Fruit fly (Drosophila melanogaster) whole organism, embryonic: ENCODE data around the gene tHMG1.
A peak's percentile ranks its signal among the peaks of the same experiment; 100 is the strongest.

Experiments used
- Atf3 ChIP-seq: fragments of 200-800 bp; sonication (Bioruptor generic); optimal IDR thresholded peaks from 3 replicates; lab custom pipeline; 2016; ENCODE audit warnings: missing biosample characterization, missing genetic modification characterization
- B-H2 ChIP-seq: fragments of 200-800 bp; sonication (Bioruptor generic); optimal IDR thresholded peaks from 2 replicates; lab custom pipeline; 2018; ENCODE audit warnings: missing biosample characterization, mild to moderate bottlenecking, missing genetic modification characterization
- BEAF-32 ChIP-seq: fragments of 200-800 bp; sonication (Bioruptor generic); optimal IDR thresholded peaks from 3 replicates; lab custom pipeline; 2017; ENCODE audit warnings: missing biosample characterization, missing genetic modification characterization, mild to moderate bottlenecking, moderate library complexity, missing genetic modification reagents
- BtbVII ChIP-seq: fragments of 200-800 bp; sonication (Bioruptor generic); optimal IDR thresholded peaks from 3 replicates; lab custom pipeline; 2017; ENCODE audit warnings: missing biosample characterization, mild to moderate bottlenecking, missing genetic modification characterization
- C15 ChIP-seq: fragments of 200-800 bp; sonication (Bioruptor generic); IDR thresholded peaks from 3 replicates; pipeline ENCODE4 v1.3.6; 2022; ENCODE audit warnings: missing biosample characterization, missing genetic modification characterization
- CG10267 ChIP-seq: fragments of 200-800 bp; sonication (Bioruptor generic); optimal IDR thresholded peaks from 2 replicates; lab custom pipeline; 2018; ENCODE audit warnings: missing biosample characterization, mild to moderate bottlenecking, missing genetic modification characterization, moderate library complexity
- CG10565 ChIP-seq: fragments of 200-800 bp; sonication (Bioruptor generic); optimal IDR thresholded peaks from 3 replicates; lab custom pipeline; 2016; ENCODE audit warnings: missing biosample characterization, mild to moderate bottlenecking, missing genetic modification characterization
- CG12104 ChIP-seq: fragments of 200-800 bp; sonication (Bioruptor generic); optimal IDR thresholded peaks from 3 replicates; lab custom pipeline; 2016; ENCODE audit warnings: missing biosample characterization, missing genetic modification characterization
- CG12219 ChIP-seq: fragments of 200-800 bp; sonication (Bioruptor generic); optimal IDR thresholded peaks from 3 replicates; lab custom pipeline; 2018; ENCODE audit warnings: missing biosample characterization, mild to moderate bottlenecking, missing genetic modification characterization
- CG14710 ChIP-seq: fragments of 200-800 bp; sonication (Bioruptor generic); optimal IDR thresholded peaks from 3 replicates; lab custom pipeline; 2019; ENCODE audit warnings: missing biosample characterization, mild to moderate bottlenecking, missing genetic modification characterization, moderate library complexity
- CG15011 ChIP-seq: fragments of 200-800 bp; sonication (Bioruptor generic); optimal IDR thresholded peaks from 3 replicates; lab custom pipeline; 2018; ENCODE audit warnings: missing biosample characterization, mild to moderate bottlenecking, missing genetic modification characterization
- CG1603 ChIP-seq: fragments of 200-800 bp; sonication (Bioruptor generic); optimal IDR thresholded peaks from 2 replicates; lab custom pipeline; 2019; ENCODE audit warnings: missing biosample characterization, mild to moderate bottlenecking, missing genetic modification characterization, moderate library complexity
- CG17385 ChIP-seq: fragments of 200-800 bp; sonication (Bioruptor generic); optimal IDR thresholded peaks from 3 replicates; lab custom pipeline; 2018; ENCODE audit warnings: missing biosample characterization, mild to moderate bottlenecking, missing genetic modification characterization
- CG17829 ChIP-seq: fragments of 200-800 bp; optimal IDR thresholded peaks from 2 replicates; lab custom pipeline; 2019; ENCODE audit warnings: missing biosample characterization, mild to moderate bottlenecking, missing genetic modification characterization, moderate library complexity
- CG2678 ChIP-seq: fragments of 200-800 bp; sonication (Bioruptor generic); optimal IDR thresholded peaks from 3 replicates; lab custom pipeline; 2019; ENCODE audit warnings: missing biosample characterization, mild to moderate bottlenecking, missing genetic modification characterization, moderate library complexity
- CG2712 ChIP-seq: fragments of 200-800 bp; optimal IDR thresholded peaks from 3 replicates; lab custom pipeline; 2019; ENCODE audit warnings: missing biosample characterization, mild to moderate bottlenecking, missing genetic modification characterization, moderate library complexity
- CG30020 ChIP-seq: fragments of 200-800 bp; optimal IDR thresholded peaks from 2 replicates; lab custom pipeline; 2019; ENCODE audit warnings: missing biosample characterization, mild to moderate bottlenecking, missing genetic modification characterization, moderate library complexity
- CG30403 ChIP-seq: fragments of 200-800 bp; sonication (Bioruptor generic); optimal IDR thresholded peaks from 3 replicates; lab custom pipeline; 2016; ENCODE audit warnings: missing biosample characterization, missing genetic modification characterization
- CG31388 ChIP-seq: fragments of 200-800 bp; sonication (Bioruptor generic); optimal IDR thresholded peaks from 2 replicates; lab custom pipeline; 2016; ENCODE audit warnings: missing biosample characterization, missing genetic modification characterization
- CG4424 ChIP-seq: fragments of 200-800 bp; sonication (Bioruptor generic); optimal IDR thresholded peaks from 3 replicates; lab custom pipeline; 2016; ENCODE audit warnings: missing biosample characterization, missing genetic modification characterization
- CG4617 ChIP-seq: fragments of 200-800 bp; sonication (Bioruptor generic); optimal IDR thresholded peaks from 3 replicates; lab custom pipeline; 2016; ENCODE audit warnings: missing biosample characterization, missing genetic modification characterization, borderline replicate concordance
- CG5180 ChIP-seq: fragments of 200-800 bp; sonication (Bioruptor generic); optimal IDR thresholded peaks from 3 replicates; lab custom pipeline; 2017; ENCODE audit warnings: missing biosample characterization, missing genetic modification characterization, mild to moderate bottlenecking, moderate library complexity, missing genetic modification reagents
- CG9727 ChIP-seq: fragments of 200-800 bp; sonication (Bioruptor generic); optimal IDR thresholded peaks from 3 replicates; lab custom pipeline; 2017; ENCODE audit warnings: missing biosample characterization, mild to moderate bottlenecking, missing genetic modification characterization
- CkIIα-i1 ChIP-seq: fragments of 200-800 bp; sonication (Bioruptor generic); IDR thresholded peaks from 2 replicates; pipeline ENCODE4 v1.3.6; 2022; ENCODE audit warnings: missing biosample characterization, missing genetic modification characterization
- CoRest ChIP-seq: fragments of 200-800 bp; sonication (Bioruptor generic); optimal IDR thresholded peaks from 3 replicates; lab custom pipeline; 2018; ENCODE audit warnings: missing biosample characterization, mild to moderate bottlenecking, missing genetic modification characterization, moderate library complexity
- Dip3 ChIP-seq: fragments of 200-800 bp; sonication (Bioruptor generic); optimal IDR thresholded peaks from 3 replicates; lab custom pipeline; 2016; ENCODE audit warnings: missing biosample characterization, missing genetic modification characterization
- MESR4 ChIP-seq: fragments of 200-800 bp; sonication (Bioruptor generic); optimal IDR thresholded peaks from 2 replicates; lab custom pipeline; 2018; ENCODE audit warnings: missing biosample characterization, mild to moderate bottlenecking, missing genetic modification characterization, moderate library complexity
- Nf-YC ChIP-seq: fragments of 200-800 bp; optimal IDR thresholded peaks from 3 replicates; lab custom pipeline; 2019; ENCODE audit warnings: missing biosample characterization, mild to moderate bottlenecking, missing genetic modification characterization, moderate library complexity
- PHDP ChIP-seq: fragments of 200-800 bp; sonication (Bioruptor generic); optimal IDR thresholded peaks from 3 replicates; lab custom pipeline; 2018; ENCODE audit warnings: missing biosample characterization, mild to moderate bottlenecking, missing genetic modification characterization, moderate library complexity
- Sox102F ChIP-seq: fragments of 200-800 bp; sonication (Bioruptor generic); optimal IDR thresholded peaks from 2 replicates; lab custom pipeline; 2018; ENCODE audit warnings: missing biosample characterization, mild to moderate bottlenecking, missing genetic modification characterization, moderate library complexity
- Tbp ChIP-seq: fragments of >200 bp; optimal IDR thresholded peaks from 2 replicates; lab custom pipeline; 2018; ENCODE audit warnings: missing biosample characterization, missing genetic modification characterization
- Xbp1 ChIP-seq: fragments of 200-800 bp; sonication (Bioruptor generic); optimal IDR thresholded peaks from 3 replicates; lab custom pipeline; 2016; ENCODE audit warnings: missing biosample characterization, mild to moderate bottlenecking, missing genetic modification characterization
- ac ChIP-seq: fragments of 200-800 bp; sonication (Bioruptor generic); optimal IDR thresholded peaks from 3 replicates; lab custom pipeline; 2017; ENCODE audit warnings: missing biosample characterization, mild to moderate bottlenecking, missing genetic modification characterization
- az2 ChIP-seq: fragments of 200-800 bp; sonication (Bioruptor generic); optimal IDR thresholded peaks from 3 replicates; lab custom pipeline; 2016; ENCODE audit warnings: missing biosample characterization, missing genetic modification characterization
- crp ChIP-seq, 2 experiments: fragments of 200-800 bp; sonication (Bioruptor generic); optimal IDR thresholded peaks; 2 replicates in 1 of 2; 3 replicates in 1 of 2; lab custom pipeline; 2017; ENCODE audit warnings: missing biosample characterization in 2 of 2, missing genetic modification characterization in 2 of 2, mild to moderate bottlenecking in 1 of 2, moderate library complexity in 1 of 2
- dysf ChIP-seq: fragments of 200-800 bp; sonication (Bioruptor generic); IDR thresholded peaks from 3 replicates; pipeline ENCODE4 v1.3.6; 2022; ENCODE audit warnings: missing biosample characterization, missing genetic modification characterization
- fd96Cb ChIP-seq: fragments of 200-800 bp; sonication (Bioruptor generic); optimal IDR thresholded peaks from 2 replicates; lab custom pipeline; 2018; ENCODE audit warnings: missing biosample characterization, mild to moderate bottlenecking, missing genetic modification characterization, moderate library complexity
- grn ChIP-seq: fragments of 200-800 bp; sonication (Bioruptor generic); optimal IDR thresholded peaks from 3 replicates; lab custom pipeline; 2017; ENCODE audit warnings: missing biosample characterization, missing genetic modification characterization
- kni ChIP-seq: fragments of 200-800 bp; sonication (Bioruptor generic); optimal IDR thresholded peaks from 3 replicates; lab custom pipeline; 2017; ENCODE audit warnings: mild to moderate bottlenecking, missing biosample characterization, missing genetic modification reagents, missing genetic modification characterization
- nerfin-1 ChIP-seq: fragments of 200-800 bp; sonication (Bioruptor generic); optimal IDR thresholded peaks from 3 replicates; lab custom pipeline; 2019; ENCODE audit warnings: missing biosample characterization, mild to moderate bottlenecking, missing genetic modification characterization, moderate library complexity
- odd ChIP-seq: fragments of 200-800 bp; sonication (Bioruptor generic); optimal IDR thresholded peaks from 2 replicates; lab custom pipeline; 2017; ENCODE audit warnings: missing biosample characterization, mild to moderate bottlenecking, missing genetic modification characterization
- row ChIP-seq: fragments of 200-800 bp; sonication (Bioruptor generic); IDR thresholded peaks from 3 replicates; pipeline ENCODE4 v1.3.6; 2022; ENCODE audit warnings: missing biosample characterization, missing genetic modification characterization
- sd ChIP-seq: fragments of 200-800 bp; sonication (Bioruptor generic); optimal IDR thresholded peaks from 3 replicates; lab custom pipeline; 2018; ENCODE audit warnings: missing biosample characterization, mild to moderate bottlenecking, missing genetic modification characterization, moderate library complexity
- stwl ChIP-seq: fragments of 200-800 bp; sonication (Bioruptor generic); optimal IDR thresholded peaks from 3 replicates; lab custom pipeline; 2018; ENCODE audit warnings: missing biosample characterization, mild to moderate bottlenecking, missing genetic modification characterization, moderate library complexity
- tll ChIP-seq, 2 experiments: fragments of 200-800 bp in 1 of 2; fragments of >200 bp in 1 of 2; sonication (Bioruptor generic) in 1 of 2; optimal IDR thresholded peaks; 2 replicates each; lab custom pipeline; 2017 to 2019; ENCODE audit warnings: missing biosample characterization in 2 of 2, missing genetic modification characterization in 2 of 2, mild to moderate bottlenecking in 1 of 2, moderate library complexity in 1 of 2
- ttk ChIP-seq: fragments of 200-800 bp; sonication (Bioruptor generic); IDR thresholded peaks from 2 replicates; pipeline ENCODE4 v2.1.2; 2022; ENCODE audit warnings: missing biosample characterization, missing genetic modification characterization
- twi ChIP-seq: fragments of 200-800 bp; optimal IDR thresholded peaks from 2 replicates; lab custom pipeline; 2019; ENCODE audit warnings: missing biosample characterization, mild to moderate bottlenecking, missing genetic modification characterization, moderate library complexity
- zfh2 ChIP-seq: fragments of 200-800 bp; sonication (Bioruptor generic); optimal IDR thresholded peaks from 2 replicates; lab custom pipeline; 2016; ENCODE audit warnings: missing biosample characterization, missing genetic modification characterization

Gene tHMG1

dm6 chr3R:22461673-22462585 lies 29.7 kb upstream of the tHMG1 start, which contains the start of the genes Rpn7 and AP-2mu (continued):
- no peak for TF ChIP-seq Tbp (GFP tag; lab: Kevin White, UChicago)
- TF ChIP-seq crp (GFP tag; optimal IDR thresholded peaks at IDR 0.05; lab: Kevin White, UChicago), result peak in 1 of 2 experiments; percentile 25
- peak; percentile 68 for TF ChIP-seq grn (GFP tag; lab: Kevin White, UChicago)
- no peak for TF ChIP-seq CG12104 (GFP tag; lab: Kevin White, UChicago)
- TF ChIP-seq twi (tag; lab: Kevin White, UChicago), result no peak
- peak; percentile 27 for TF ChIP-seq CG4424 (GFP tag; lab: Kevin White, UChicago)
- TF ChIP-seq MESR4 (GFP tag; lab: Kevin White, UChicago), result peak; percentile 57
- TF ChIP-seq BEAF-32 (GFP tag; lab: Kevin White, UChicago), result peak; percentile 45
- peak; percentile 96 for TF ChIP-seq CG1603 (tag; lab: Kevin White, UChicago)
- peak; percentile 9 for TF ChIP-seq Nf-YC (tag; lab: Kevin White, UChicago)
- no peak for TF ChIP-seq dysf (GFP tag; lab: Robert Waterston, UW)
- no peak for TF ChIP-seq CG31388 (GFP tag; lab: Kevin White, UChicago)
- peak; percentile 30 for TF ChIP-seq Xbp1
- TF ChIP-seq CG14710 (tag; lab: Kevin White, UChicago), result peak; percentile 99
- peak; percentile 19 for TF ChIP-seq CG9727 (GFP tag; lab: Kevin White, UChicago)
- TF ChIP-seq CG10267 (tag; lab: Kevin White, UChicago), result peak; percentile 55
- TF ChIP-seq fd96Cb (tag; lab: Kevin White, UChicago), result no peak
- TF ChIP-seq CoRest (tag; lab: Kevin White, UChicago), result peak; percentile 53
- peak; percentile 7 for TF ChIP-seq sd (tag; lab: Kevin White, UChicago)
- peak; percentile 54 for TF ChIP-seq stwl (tag; lab: Kevin White, UChicago)
- peak; percentile 17 for TF ChIP-seq zfh2 (GFP tag; lab: Kevin White, UChicago)
- TF ChIP-seq C15, result no peak
- TF ChIP-seq CG30020, result peak; percentile 82
- peak; percentile 23 for TF ChIP-seq az2 (GFP tag; lab: Kevin White, UChicago)
- no peak for TF ChIP-seq CG12219 (GFP tag; lab: Kevin White, UChicago)
- peak; percentile 54 for TF ChIP-seq CG30403
- peak; percentile 26 for TF ChIP-seq nerfin-1 (tag; lab: Kevin White, UChicago)
- TF ChIP-seq CG4617, result peak; percentile 11
- TF ChIP-seq CG2712, result peak; percentile 50
- no peak for TF ChIP-seq Atf3
- TF ChIP-seq tll (GFP tag; optimal IDR thresholded peaks at IDR 0.05; lab: Kevin White, UChicago), result peak in 1 of 2 experiments; percentile 2
- peak; percentile 10 for TF ChIP-seq kni (GFP tag; lab: Kevin White, UChicago)

- TF ChIP-seq Sox102F (GFP tag; lab: Kevin White, UChicago) (peak; percentile 32), CG10565 (GFP tag; lab: Kevin White, UChicago) (no peak), CkIIα-i1 (GFP tag; lab: Robert Waterston, UW) (no peak), CG5180 (no peak), CG2678 (peak; percentile 61), ac (GFP tag; lab: Kevin White, UChicago) (no peak), odd (peak; percentile 42), row (GFP tag; lab: Robert Waterston, UW) (peak; percentile 47; the same call in 2 of the 3 replicates), CG17829 (tag; lab: Kevin White, UChicago) (no peak), CG15011 (GFP tag; lab: Kevin White, UChicago) (no peak), BtbVII (peak; percentile 47), Dip3 (GFP tag; lab: Kevin White, UChicago) (no peak), B-H2 (GFP tag; lab: Kevin White, UChicago) (peak; percentile 66), CG17385 (GFP tag; lab: Kevin White, UChicago) (peak; percentile 20), ttk (no peak), PHDP (tag; lab: Kevin White, UChicago) (peak; percentile 51)
Measured at dm6 chr3R:22464611-22465113, 27.0 kb upstream of the tHMG1 start, which contains the start of gene CG7054. CG7054 (plus strand) TSS chr3R:22464985.
